Worm (Caenorhabditis elegans) whole organism, L3 larva: Measurements from ENCODE around the gene srt-28.

Experiments
- egl-27 ChIP-seq: sonication (generic microtip); optimal IDR thresholded peaks from 4 replicates; lab custom pipeline; 2017; ENCODE audit warnings: missing biosample characterization, missing genetic modification reagents, missing genetic modification characterization
- elt-1 ChIP-seq: fragments of 150-350 bp; optimal IDR thresholded peaks from 2 replicates; lab custom pipeline; 2014; ENCODE audit warnings: missing biosample characterization, missing genetic modification characterization
- eor-1 ChIP-seq, 2 experiments: fragments of 150-350 bp; optimal IDR thresholded peaks; 2 replicates each; lab custom pipeline; 2014 to 2018; ENCODE audit warnings: missing biosample characterization in 2 of 2, missing genetic modification characterization in 2 of 2
- fos-1 ChIP-seq: fragments of 150-350 bp; optimal IDR thresholded peaks from 2 replicates; lab custom pipeline; 2014; ENCODE audit warnings: missing biosample characterization, missing genetic modification characterization
- mdl-1 ChIP-seq: fragments of 150-350 bp; optimal IDR thresholded peaks from 2 replicates; lab custom pipeline; 2014; ENCODE audit warnings: missing biosample characterization, missing genetic modification characterization
- nfya-1 ChIP-seq: sonication (generic microtip); optimal IDR thresholded peaks from 2 replicates; lab custom pipeline; 2017; ENCODE audit warnings: missing genetic modification characterization, mild to moderate bottlenecking, missing compliant biosample characterization, antibody characterized with exemption, moderate library complexity; ENCODE audit not compliant: insufficient read depth
- nhr-12 ChIP-seq: fragments of 150-350 bp; optimal IDR thresholded peaks from 2 replicates; lab custom pipeline; 2014; ENCODE audit warnings: missing biosample characterization, missing genetic modification characterization
- nhr-28 ChIP-seq: fragments of 150-350 bp; optimal IDR thresholded peaks from 2 replicates; lab custom pipeline; 2014; ENCODE audit warnings: missing biosample characterization, missing genetic modification characterization
- ztf-11 ChIP-seq: fragments of 150-350 bp; optimal IDR thresholded peaks from 2 replicates; lab custom pipeline; 2014; ENCODE audit warnings: missing biosample characterization, missing genetic modification characterization
- ztf-4 ChIP-seq: fragments of 150-350 bp; optimal IDR thresholded peaks from 2 replicates; lab custom pipeline; 2014; ENCODE audit warnings: missing biosample characterization, missing genetic modification characterization

DNA sequence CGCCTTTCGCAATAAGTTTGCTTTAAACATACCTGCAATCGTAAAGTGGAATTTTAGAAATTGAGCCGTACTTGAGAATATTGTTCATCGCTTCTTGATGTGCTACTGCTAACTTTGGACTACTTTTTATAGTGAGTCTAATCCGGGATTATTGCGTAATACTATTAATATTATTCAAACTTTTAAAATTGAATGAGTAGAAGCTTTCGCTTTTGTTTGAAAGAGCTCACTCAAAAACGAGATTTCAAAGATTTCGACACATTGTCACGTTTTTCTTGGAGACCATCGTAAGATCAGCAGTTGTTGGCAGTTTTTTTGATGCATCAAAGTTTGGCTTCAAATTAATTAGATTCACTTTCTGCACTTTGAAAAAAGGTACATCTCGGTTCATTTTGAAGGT lies at the start of gene srt-28:
- TF ChIP-seq nfya-1 (tag; lab: Kevin White, UChicago): no peak
- TF ChIP-seq eor-1 (tag; optimal IDR thresholded peaks at IDR 0.05; lab: Kevin White, UChicago): no peak
- TF ChIP-seq ztf-11 (tag; lab: Kevin White, UChicago): no peak
- TF ChIP-seq egl-27 (tag; lab: Kevin White, UChicago): no peak
- no peak for TF ChIP-seq nhr-12
- no peak for TF ChIP-seq elt-1 (tag; lab: Kevin White, UChicago)
- TF ChIP-seq mdl-1: no peak
- no peak for TF ChIP-seq fos-1 (tag; lab: Kevin White, UChicago)
- no peak for TF ChIP-seq nhr-28 (tag; lab: Kevin White, UChicago)
- no peak for TF ChIP-seq ztf-4 (tag; lab: Kevin White, UChicago)
